Worm (Caenorhabditis elegans): ENCODE results near the gene odc-1.

DNA sequence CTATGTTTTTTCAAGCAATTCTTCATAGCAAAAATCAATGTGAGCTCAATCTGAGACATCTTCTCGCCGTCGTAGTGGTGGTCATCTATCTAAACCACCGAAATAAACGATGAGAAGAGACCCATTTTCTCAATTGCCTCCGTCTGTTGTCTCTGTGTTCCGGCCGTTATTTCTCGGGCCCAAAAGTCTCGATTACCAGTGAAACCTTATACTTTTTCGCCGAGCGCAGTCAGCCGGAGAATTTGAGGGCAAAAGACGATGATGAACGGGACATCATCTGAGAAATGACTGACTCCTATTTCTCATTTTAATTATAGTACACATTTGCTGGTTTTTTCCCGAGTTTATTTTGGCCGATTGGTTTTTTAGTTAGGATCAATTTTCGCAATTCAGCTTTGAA lies 24.2 kb downstream of the odc-1 start:
- no peak for TF ChIP-seq snpc-4 (tag; optimal IDR thresholded peaks at IDR 0.05)
- TF ChIP-seq ceh-16 (tag; optimal IDR thresholded peaks at IDR 0.05), result no peak
- TF ChIP-seq elt-3 (tag; optimal IDR thresholded peaks at IDR 0.05), result no peak
- no peak for TF ChIP-seq egl-27 (tag; optimal IDR thresholded peaks at IDR 0.05)
- no peak for TF ChIP-seq ceh-28 (tag; optimal IDR thresholded peaks at IDR 0.05)
- no peak for TF ChIP-seq nhr-11 (tag; optimal IDR thresholded peaks at IDR 0.05)
- no peak for TF ChIP-seq pha-4 (tag; optimal IDR thresholded peaks at IDR 0.05)
- TF ChIP-seq nfya-1 (tag; optimal IDR thresholded peaks at IDR 0.05; ENCODE audit: insufficient read depth), result no peak
- TF ChIP-seq ZK546.5 (tag; optimal IDR thresholded peaks at IDR 0.05), result no peak
- TF ChIP-seq sea-2 (GFP tag; optimal IDR thresholded peaks at IDR 0.05), result no peak
- no peak for TF ChIP-seq lin-15B (tag; optimal IDR thresholded peaks at IDR 0.05)
- no peak for TF ChIP-seq elt-1 (tag; optimal IDR thresholded peaks at IDR 0.05)

All from whole organism, L3 larva.